Worm (Caenorhabditis elegans) whole organism, late embryonic: ENCODE results near the gene spex-3.

Experiments
- ama-1 ChIP-seq: fragments of 150-350 bp; optimal IDR thresholded peaks from 2 replicates; lab custom pipeline; 2014
- unc-42 ChIP-seq: sonication (generic microtip); optimal IDR thresholded peaks from 2 replicates; lab custom pipeline; 2016; ENCODE audit warnings: missing genotype, missing genetic modification characterization, missing compliant biosample characterization

DNA sequence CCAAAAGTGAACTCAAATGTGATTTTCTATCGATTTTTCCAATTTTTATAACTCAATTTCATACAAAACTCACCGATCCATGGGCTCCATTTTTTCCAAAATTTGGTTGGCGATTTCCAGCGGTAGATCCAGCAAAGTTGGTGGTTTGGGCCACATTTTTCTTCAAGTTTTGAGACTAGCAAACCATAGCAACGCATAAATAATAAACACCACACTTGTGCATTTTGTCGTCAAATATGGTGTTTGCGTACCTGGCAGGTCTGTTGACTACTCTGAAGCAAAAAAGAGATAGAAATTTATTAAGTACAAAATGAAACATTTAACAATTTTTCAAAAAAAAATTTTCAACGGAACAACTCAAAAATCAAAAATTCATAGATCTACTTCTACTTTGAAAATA, 3.1 kb upstream of the spex-3 start:
- TF ChIP-seq unc-42 (tag; lab: Kevin White, UChicago) (no peak), ama-1 (lab: Kevin White, UChicago) (no peak)
